Worm (Caenorhabditis elegans): ENCODE data around the gene T10G3.2.

Gene T10G3.2

DNA sequence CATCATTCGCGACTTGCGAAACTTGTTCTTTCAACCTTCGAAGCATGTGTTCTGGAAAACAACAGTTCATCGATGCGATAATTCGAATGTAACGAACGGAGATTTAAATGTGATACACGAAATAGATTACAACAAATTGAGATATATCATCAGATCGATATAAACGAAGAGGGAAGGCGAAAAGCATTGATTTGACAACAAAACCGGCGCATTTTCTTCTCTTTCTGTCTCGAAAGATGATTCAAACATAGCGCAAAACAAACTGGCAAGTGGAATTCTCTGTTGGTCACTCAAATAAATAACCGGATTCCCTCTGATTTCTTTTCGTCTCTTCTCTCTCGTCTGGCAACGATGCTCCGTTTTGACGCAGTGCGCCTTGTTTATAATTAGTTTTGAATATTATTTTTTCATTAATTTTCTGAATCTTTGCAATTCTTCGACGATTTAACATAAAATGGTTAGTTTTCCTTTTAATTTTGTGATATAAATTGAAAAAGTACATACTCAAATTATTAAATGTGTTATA is 17.7 kb upstream of the T10G3.2 start, which contains the start of the genes eea-1 and gut-2 (continued):
- no peak for TF ChIP-seq lir-3 (tag; optimal IDR thresholded peaks at IDR 0.05; ENCODE audit: poor library complexity)
- TF ChIP-seq xbp-1 (tag; optimal IDR thresholded peaks at IDR 0.05), result peak; percentile 55
- TF ChIP-seq blmp-1 (tag; optimal IDR thresholded peaks at IDR 0.05), result peak; percentile 85
- peak; percentile 63 to 77 for TF ChIP-seq lin-35 (GFP tag; optimal IDR thresholded peaks at IDR 0.05)
- peak; percentile 22; the same call in 1 of the 2 replicates for TF ChIP-seq isw-1 (GFP tag; IDR thresholded peaks at IDR 0.05)
- peak; percentile 43 for TF ChIP-seq lin-13 (GFP tag; optimal IDR thresholded peaks at IDR 0.05)
- TF ChIP-seq skn-1 (tag; optimal IDR thresholded peaks at IDR 0.05), result peak; percentile 51
- TF ChIP-seq jun-1 (tag; optimal IDR thresholded peaks at IDR 0.05), result no peak
- peak; percentile 79 for TF ChIP-seq lin-14 (GFP tag; optimal IDR thresholded peaks at IDR 0.05)
- TF ChIP-seq sup-37 (GFP tag; optimal IDR thresholded peaks at IDR 0.05), result no peak
- no peak for TF ChIP-seq ets-5 (GFP tag; IDR thresholded peaks at IDR 0.05)
- TF ChIP-seq fkh-10 (GFP tag; optimal IDR thresholded peaks at IDR 0.05), result no peak
- no peak for TF ChIP-seq unc-30 (tag; optimal IDR thresholded peaks at IDR 0.05)
- TF ChIP-seq zag-1 (tag; optimal IDR thresholded peaks at IDR 0.05), result no peak
- TF ChIP-seq nhr-71 (tag; optimal IDR thresholded peaks at IDR 0.05), result peak; percentile 80
- no peak for TF ChIP-seq nhr-84 (tag; optimal IDR thresholded peaks at IDR 0.05)
- peak in 3 of 6 experiments; percentile 6 to 78 (median 42) for TF ChIP-seq elt-3 (tag; optimal IDR thresholded peaks at IDR 0.05)
- TF ChIP-seq unc-62 (GFP tag; optimal IDR thresholded peaks at IDR 0.05), result no peak
- no peak for TF ChIP-seq pax-3 (tag; optimal IDR thresholded peaks at IDR 0.05)
- TF ChIP-seq ama-1 (optimal IDR thresholded peaks at IDR 0.05), result peak; percentile 59
- peak; percentile 60 for TF ChIP-seq nhr-19 (GFP tag; conservative IDR thresholded peaks at IDR 0.05)
- TF ChIP-seq nhr-90 (tag; optimal IDR thresholded peaks at IDR 0.05; ENCODE audit: poor library complexity), result peak; percentile 66
- no peak for TF ChIP-seq elt-2 (tag; optimal IDR thresholded peaks at IDR 0.05)
- no peak for TF ChIP-seq hlh-4 (tag; optimal IDR thresholded peaks at IDR 0.05)
- TF ChIP-seq pag-3 (tag; optimal IDR thresholded peaks at IDR 0.05; ENCODE audit: borderline replicate concordance, insufficient read depth), result peak; percentile 32
- TF ChIP-seq mep-1 (tag; optimal IDR thresholded peaks at IDR 0.05), result peak; percentile 68
- TF ChIP-seq zip-4 (GFP tag; optimal IDR thresholded peaks at IDR 0.05), result no peak
- peak; percentile 54 for TF ChIP-seq unc-130 (tag; optimal IDR thresholded peaks at IDR 0.05)
- no peak for TF ChIP-seq Y116A8C.19 (tag; optimal IDR thresholded peaks at IDR 0.05; ENCODE audit: borderline replicate concordance)
- no peak for TF ChIP-seq aly-2 (tag; optimal IDR thresholded peaks at IDR 0.05)
- peak; percentile 72 for TF ChIP-seq swsn-7 (tag; optimal IDR thresholded peaks at IDR 0.05)
- TF ChIP-seq sptf-1 (tag; optimal IDR thresholded peaks at IDR 0.05), result no peak
- TF ChIP-seq mdl-1 (tag; optimal IDR thresholded peaks at IDR 0.05), result peak in 1 of 2 experiments; percentile 47
- peak; percentile 82 for TF ChIP-seq nhr-20 (tag; optimal IDR thresholded peaks at IDR 0.05)
- TF ChIP-seq nhr-11 (tag; optimal IDR thresholded peaks at IDR 0.05), result no peak
- peak; percentile 37 for TF ChIP-seq irx-1 (tag; optimal IDR thresholded peaks at IDR 0.05)
- no peak for TF ChIP-seq ceh-8 (GFP tag; optimal IDR thresholded peaks at IDR 0.05)
- peak; percentile 77 for TF ChIP-seq C16A3.4 (tag; optimal IDR thresholded peaks at IDR 0.05)
- no peak for TF ChIP-seq nhr-237 (tag; optimal IDR thresholded peaks at IDR 0.05)

DNA sequence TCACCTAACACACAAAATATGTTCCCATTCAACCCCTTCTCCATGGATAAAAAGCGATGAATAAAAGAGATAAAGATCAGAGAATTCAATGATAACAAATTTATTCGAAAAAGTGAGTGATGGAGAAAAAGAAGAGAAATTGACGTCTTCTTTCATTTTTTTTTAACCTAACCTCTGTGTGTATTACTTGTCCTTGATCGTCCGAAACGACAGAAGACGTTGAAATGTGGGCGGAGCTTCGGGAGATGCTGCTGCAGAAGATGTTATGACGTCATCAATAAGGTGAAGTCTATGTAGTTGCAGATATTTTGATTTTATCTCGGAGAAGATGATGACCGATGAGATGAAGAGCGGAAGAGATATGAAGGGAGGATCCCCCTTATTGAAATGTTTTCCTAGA is 10.2 kb upstream of the T10G3.2 start, which contains the start of gene T10G3.3:
TSS of gene T10G3.3 (minus strand) at position 370 of the 400 bp plus-strand sequence.
- TF ChIP-seq nhr-20 (tag; optimal IDR thresholded peaks at IDR 0.05) (peak; percentile 56), blmp-1 (tag; optimal IDR thresholded peaks at IDR 0.05) (peak; percentile 96), nhr-85 (tag) (peak; percentile 93), ceh-82 (tag; optimal IDR thresholded peaks at IDR 0.05) (no peak), efl-3 (GFP tag; optimal IDR thresholded peaks at IDR 0.05) (no peak), sup-37 (GFP tag; optimal IDR thresholded peaks at IDR 0.05) (no peak), elt-3 (tag; optimal IDR thresholded peaks at IDR 0.05) (peak in 2 of 6 experiments; percentile 50 to 69), nhr-90 (tag; optimal IDR thresholded peaks at IDR 0.05; ENCODE audit: poor library complexity) (peak; percentile 29), ztf-11 (tag; optimal IDR thresholded peaks at IDR 0.05) (no peak), mep-1 (tag; optimal IDR thresholded peaks at IDR 0.05) (peak; percentile 2), nhr-71 (tag; optimal IDR thresholded peaks at IDR 0.05) (peak; percentile 41), lin-14 (GFP tag; optimal IDR thresholded peaks at IDR 0.05) (peak; percentile 60), grh-1 (GFP tag; IDR thresholded peaks at IDR 0.05) (peak; percentile 44), lsy-2 (tag; optimal IDR thresholded peaks at IDR 0.05) (no peak), snu-23 (GFP tag; optimal IDR thresholded peaks at IDR 0.05) (peak; percentile 38), F16B12.6 (tag; optimal IDR thresholded peaks at IDR 0.05) (no peak)

All from whole organism, L1 larva.